Fruit fly (Drosophila melanogaster) whole organism, embryonic: ENCODE data around the gene Ssl2.

Source experiments
- CG16863 ChIP-seq: fragments of 200-800 bp; sonication (Bioruptor generic); optimal IDR thresholded peaks from 3 replicates; lab custom pipeline; 2016; ENCODE audit warnings: missing biosample characterization, missing genetic modification characterization
- CG7556 ChIP-seq: fragments of 200-800 bp; sonication (Bioruptor generic); optimal IDR thresholded peaks from 2 replicates; lab custom pipeline; 2017; ENCODE audit warnings: missing biosample characterization, mild to moderate bottlenecking, missing genetic modification characterization
- Jarid2 ChIP-seq: fragments of 200-800 bp; sonication (Bioruptor generic); optimal IDR thresholded peaks from 3 replicates; lab custom pipeline; 2017; ENCODE audit warnings: mild to moderate bottlenecking, missing biosample characterization, missing genetic modification reagents, missing genetic modification characterization
- Med ChIP-seq: fragments of 200-800 bp; sonication (Bioruptor generic); peaks from one replicate; lab custom pipeline; 2016; ENCODE audit warnings: missing biosample characterization, missing genetic modification characterization, mild to moderate bottlenecking, inconsistent platforms, moderate library complexity
- Nf-YC ChIP-seq: fragments of 200-800 bp; optimal IDR thresholded peaks from 3 replicates; lab custom pipeline; 2019; ENCODE audit warnings: missing biosample characterization, mild to moderate bottlenecking, missing genetic modification characterization, moderate library complexity
- kay ChIP-seq: fragments of 200-800 bp; sonication (Bioruptor generic); optimal IDR thresholded peaks from 2 replicates; lab custom pipeline; 2016; ENCODE audit warnings: missing biosample characterization, missing genetic modification characterization
- pros ChIP-seq: fragments of 200-800 bp; sonication (Bioruptor generic); optimal IDR thresholded peaks from 3 replicates; lab custom pipeline; 2019; ENCODE audit warnings: missing biosample characterization, mild to moderate bottlenecking, missing genetic modification characterization, moderate library complexity

DNA sequence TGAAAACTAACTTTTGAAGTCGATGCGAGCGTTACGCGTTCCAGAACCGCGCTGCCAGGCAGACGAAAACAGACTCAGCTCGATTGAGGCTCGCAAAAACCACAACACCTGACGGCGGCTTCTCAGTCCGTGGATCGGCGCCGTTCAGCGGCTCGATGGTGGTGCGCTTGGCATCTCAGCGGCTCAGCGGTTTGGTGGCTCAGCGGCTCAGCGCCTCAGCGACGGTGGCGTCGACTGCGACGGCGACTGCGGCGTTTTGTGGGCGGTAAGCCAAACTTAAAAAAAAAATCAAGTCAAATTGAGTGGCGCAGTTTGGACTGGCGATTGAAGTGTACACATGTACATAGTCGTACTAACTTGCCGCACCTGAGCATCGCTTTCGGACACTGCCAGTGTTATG lies 12.1 kb downstream of the Ssl2 start, which contains the start of gene wat:
- no peak for TF ChIP-seq CG16863
- TF ChIP-seq Nf-YC (tag; lab: Kevin White, UChicago) = no peak
- TF ChIP-seq pros (GFP tag; lab: Kevin White, UChicago) = no peak
- TF ChIP-seq Med (GFP tag; lab: Kevin White, UChicago) = no peak
- no peak for TF ChIP-seq CG7556 (GFP tag; lab: Kevin White, UChicago)
- TF ChIP-seq kay (GFP tag; lab: Kevin White, UChicago) = no peak
- TF ChIP-seq Jarid2 (GFP tag; lab: Kevin White, UChicago) = no peak
